Worm (Caenorhabditis elegans) whole organism, young adult: ENCODE data around the gene srab-24.

Experiments
- B0019.2 ChIP-seq: fragments of 200-800 bp; sonication (Bioruptor generic); conservative IDR thresholded peaks from 2 replicates; pipeline ENCODE4 v1.3.6; 2022; ENCODE audit warnings: missing genetic modification reagents, missing genetic modification characterization, missing compliant biosample characterization
- B0261.1 ChIP-seq: sonication (generic microtip); optimal IDR thresholded peaks from 2 replicates; lab custom pipeline; 2016; ENCODE audit warnings: mild to moderate bottlenecking, missing genetic modification characterization, moderate library complexity, missing compliant biosample characterization
- B0336.3 ChIP-seq: fragments of 200-800 bp; sonication (Bioruptor generic); IDR thresholded peaks from 2 replicates; pipeline ENCODE4 v1.3.6; 2022; ENCODE audit warnings: missing genetic modification characterization, missing compliant biosample characterization
- F10E7.11 ChIP-seq: sonication (generic microtip); optimal IDR thresholded peaks from 2 replicates; lab custom pipeline; 2017; ENCODE audit warnings: mild to moderate bottlenecking, missing genetic modification characterization, moderate library complexity, missing compliant biosample characterization
- F23B12.7 ChIP-seq: sonication (generic microtip); optimal IDR thresholded peaks from 2 replicates; lab custom pipeline; 2017; ENCODE audit warnings: missing genetic modification characterization, mild to moderate bottlenecking, missing compliant biosample characterization, antibody characterized with exemption, moderate library complexity; ENCODE audit not compliant: insufficient read depth
- F55B11.4 ChIP-seq: sonication (generic microtip); optimal IDR thresholded peaks from 2 replicates; lab custom pipeline; 2016; ENCODE audit warnings: missing compliant biosample characterization, missing genetic modification characterization, borderline replicate concordance; ENCODE audit not compliant: insufficient read depth
- F57A8.1 ChIP-seq: fragments of 200-800 bp; sonication (Bioruptor generic); optimal IDR thresholded peaks from 2 replicates; lab custom pipeline; 2018; ENCODE audit warnings: mild to moderate bottlenecking, missing genetic modification characterization, moderate library complexity, missing compliant biosample characterization
- Y53G8AR.9 ChIP-seq: fragments of 200-800 bp; sonication (Bioruptor generic); conservative IDR thresholded peaks from 2 replicates; pipeline ENCODE4 v1.3.6; 2022; ENCODE audit warnings: missing genetic modification reagents, missing genetic modification characterization, missing compliant biosample characterization
- Y56A3A.18 ChIP-seq: fragments of 200-800 bp; sonication (Bioruptor generic); IDR thresholded peaks from 2 replicates; pipeline ENCODE4 v1.3.6; 2022; ENCODE audit warnings: missing genetic modification reagents, missing genetic modification characterization, missing compliant biosample characterization
- attf-3 ChIP-seq: fragments of 200-800 bp; sonication (Bioruptor generic); conservative IDR thresholded peaks from 2 replicates; pipeline ENCODE4 v1.3.6; 2022; ENCODE audit warnings: missing genetic modification reagents, missing genetic modification characterization, missing compliant biosample characterization
- attf-5 ChIP-seq: fragments of 200-800 bp; sonication (Bioruptor generic); optimal IDR thresholded peaks from 2 replicates; lab custom pipeline; 2018; ENCODE audit warnings: mild to moderate bottlenecking, missing genetic modification characterization, missing compliant biosample characterization
- ceh-27 ChIP-seq: fragments of 200-800 bp; sonication (Bioruptor generic); optimal IDR thresholded peaks from 2 replicates; lab custom pipeline; 2018; ENCODE audit warnings: mild to moderate bottlenecking, missing genetic modification characterization, moderate library complexity, missing compliant biosample characterization
- ceh-58 ChIP-seq: fragments of 200-800 bp; sonication (Bioruptor generic); IDR thresholded peaks from 2 replicates; pipeline ENCODE4 v1.3.6; 2022; ENCODE audit warnings: missing genetic modification characterization, missing compliant biosample characterization
- ceh-91 ChIP-seq: fragments of 200-800 bp; sonication (Bioruptor generic); IDR thresholded peaks from 2 replicates; pipeline ENCODE4 v1.3.6; 2022; ENCODE audit warnings: missing genetic modification reagents, missing genetic modification characterization, missing compliant biosample characterization
- die-1 ChIP-seq: sonication (generic microtip); optimal IDR thresholded peaks from 2 replicates; lab custom pipeline; 2016; ENCODE audit warnings: missing genotype, mild to moderate bottlenecking, missing genetic modification characterization, missing compliant biosample characterization
- efl-1 ChIP-seq: fragments of 150-350 bp; optimal IDR thresholded peaks from 2 replicates; lab custom pipeline; 2014; ENCODE audit warnings: missing biosample characterization, missing genetic modification reagents, missing genetic modification characterization
- egl-18 ChIP-seq: fragments of 200-800 bp; sonication (Bioruptor generic); IDR thresholded peaks from 2 replicates; pipeline ENCODE4 v1.3.6; 2022; ENCODE audit warnings: missing genetic modification reagents, missing genetic modification characterization, missing compliant biosample characterization
- fkh-3 ChIP-seq: sonication (generic microtip); optimal IDR thresholded peaks from 2 replicates; lab custom pipeline; 2016; ENCODE audit warnings: mild to moderate bottlenecking, missing genetic modification characterization, missing compliant biosample characterization
- him-1 ChIP-seq: sonication (generic microtip); optimal IDR thresholded peaks from 2 replicates; lab custom pipeline; 2016; ENCODE audit warnings: missing genotype, missing genetic modification reagents, missing genetic modification characterization, missing compliant biosample characterization
- hlh-12 ChIP-seq: sonication (generic microtip); optimal IDR thresholded peaks from 2 replicates; lab custom pipeline; 2016; ENCODE audit warnings: missing genetic modification characterization, missing compliant biosample characterization
- hmg-20 ChIP-seq: fragments of 200-800 bp; sonication (Bioruptor generic); IDR thresholded peaks from 2 replicates; pipeline ENCODE4 v1.3.6; 2022; ENCODE audit warnings: missing genetic modification reagents, missing genetic modification characterization, missing compliant biosample characterization
- lag-1 ChIP-seq: fragments of 200-800 bp; sonication (Bioruptor generic); IDR thresholded peaks from 2 replicates; pipeline ENCODE4 v1.3.6; 2022; ENCODE audit warnings: missing genetic modification reagents, missing genetic modification characterization, missing compliant biosample characterization
- let-526 ChIP-seq: fragments of 200-800 bp; sonication (Bioruptor generic); IDR thresholded peaks from 2 replicates; pipeline ENCODE4 v1.3.6; 2022; ENCODE audit warnings: missing genetic modification reagents, missing genetic modification characterization, missing compliant biosample characterization
- let-607 ChIP-seq, 2 experiments: fragments of 200-800 bp in 1 of 2; sonication (Bioruptor generic) in 1 of 2; sonication (generic microtip) in 1 of 2; optimal IDR thresholded peaks; 2 replicates each; lab custom pipeline; 2016 to 2018; ENCODE audit warnings: mild to moderate bottlenecking in 2 of 2, missing compliant biosample characterization in 2 of 2, missing genetic modification characterization in 2 of 2, moderate library complexity in 2 of 2, missing genotype in 1 of 2
- lin-35 ChIP-seq, 3 experiments: fragments of 150-350 bp in 2 of 3; sonication (generic microtip) in 1 of 3; optimal IDR thresholded peaks; 2 replicates each; lab custom pipeline; 2014 to 2018; ENCODE audit warnings: missing biosample characterization in 3 of 3, missing genetic modification characterization in 3 of 3, missing genetic modification reagents in 3 of 3
- madf-10 ChIP-seq: sonication (generic microtip); optimal IDR thresholded peaks from 2 replicates; lab custom pipeline; 2016; ENCODE audit warnings: mild to moderate bottlenecking, missing genetic modification characterization, missing compliant biosample characterization
- madf-3 ChIP-seq: fragments of 200-800 bp; sonication (Bioruptor generic); IDR thresholded peaks from 2 replicates; pipeline ENCODE4 v1.3.6; 2022; ENCODE audit warnings: missing genetic modification reagents, missing genetic modification characterization, missing compliant biosample characterization
- madf-8 ChIP-seq: fragments of 200-800 bp; sonication (Bioruptor generic); conservative IDR thresholded peaks from 2 replicates; pipeline ENCODE4 v1.3.6; 2022; ENCODE audit warnings: missing genetic modification reagents, missing genetic modification characterization, missing compliant biosample characterization
- mxl-1 ChIP-seq: sonication (generic microtip); optimal IDR thresholded peaks from 2 replicates; lab custom pipeline; 2016; ENCODE audit warnings: missing genetic modification characterization, missing compliant biosample characterization
- nfya-2 ChIP-seq: fragments of 200-800 bp; sonication (Bioruptor generic); IDR thresholded peaks from 2 replicates; pipeline ENCODE4 v1.3.6; 2022; ENCODE audit warnings: missing genetic modification reagents, missing genetic modification characterization, missing compliant biosample characterization
- nhr-27 ChIP-seq: fragments of 200-800 bp; sonication (Bioruptor generic); optimal IDR thresholded peaks from 2 replicates; lab custom pipeline; 2018; ENCODE audit warnings: mild to moderate bottlenecking, missing genetic modification characterization, moderate library complexity, missing compliant biosample characterization
- rpc-1 ChIP-seq, 2 experiments: fragments of 150-350 bp in 1 of 2; sonication (generic microtip) in 1 of 2; optimal IDR thresholded peaks; 2 replicates each; lab custom pipeline; 2014 to 2018; ENCODE audit warnings: missing biosample characterization in 1 of 2, missing genetic modification characterization in 1 of 2, missing genetic modification reagents in 1 of 2, missing genotype in 1 of 2
- snpc-1.1 ChIP-seq: sonication (generic microtip); optimal IDR thresholded peaks from 2 replicates; lab custom pipeline; 2017; ENCODE audit warnings: missing genetic modification characterization, mild to moderate bottlenecking, missing compliant biosample characterization, antibody characterized with exemption, moderate library complexity, missing genotype, missing genetic modification reagents; ENCODE audit not compliant: insufficient read depth
- snpc-3.4 ChIP-seq: sonication (generic microtip); optimal IDR thresholded peaks from 2 replicates; lab custom pipeline; 2017; ENCODE audit warnings: missing genetic modification characterization, mild to moderate bottlenecking, missing compliant biosample characterization, antibody characterized with exemption, moderate library complexity, missing genotype, missing genetic modification reagents
- snpc-4 ChIP-seq, 5 experiments: fragments of 150-350 bp in 1 of 5; sonication (generic microtip) in 4 of 5; optimal IDR thresholded peaks; 2 replicates each; lab custom pipeline; 2014 to 2018; ENCODE audit warnings: missing genetic modification characterization in 5 of 5, missing biosample characterization in 3 of 5, antibody characterized with exemption in 2 of 5, mild to moderate bottlenecking in 2 of 5, missing compliant biosample characterization in 2 of 5, missing genotype in 2 of 5, moderate library complexity in 2 of 5, missing genetic modification reagents in 1 of 5
- tlf-1 ChIP-seq: fragments of 200-800 bp; sonication (Bioruptor generic); optimal IDR thresholded peaks from 2 replicates; lab custom pipeline; 2018; ENCODE audit warnings: mild to moderate bottlenecking, missing genetic modification characterization, missing compliant biosample characterization
- zim-3 ChIP-seq: sonication (generic microtip); optimal IDR thresholded peaks from 2 replicates; lab custom pipeline; 2017; ENCODE audit warnings: mild to moderate bottlenecking, missing genetic modification characterization, moderate library complexity, missing compliant biosample characterization
- ztf-22 ChIP-seq: fragments of 200-800 bp; sonication (Bioruptor generic); optimal IDR thresholded peaks from 2 replicates; lab custom pipeline; 2018; ENCODE audit warnings: mild to moderate bottlenecking, missing genetic modification characterization, moderate library complexity, missing compliant biosample characterization
- ztf-25 ChIP-seq: fragments of 200-800 bp; sonication (Bioruptor generic); IDR thresholded peaks from 2 replicates; pipeline ENCODE4 v1.3.6; 2022; ENCODE audit warnings: missing genetic modification reagents, missing genetic modification characterization, missing compliant biosample characterization
- ztf-6 ChIP-seq: fragments of 200-800 bp; sonication (Bioruptor generic); IDR thresholded peaks from 2 replicates; pipeline ENCODE4 v1.3.6; 2022; ENCODE audit warnings: missing genetic modification reagents, missing genetic modification characterization, missing compliant biosample characterization

The srab-24 gene

DNA sequence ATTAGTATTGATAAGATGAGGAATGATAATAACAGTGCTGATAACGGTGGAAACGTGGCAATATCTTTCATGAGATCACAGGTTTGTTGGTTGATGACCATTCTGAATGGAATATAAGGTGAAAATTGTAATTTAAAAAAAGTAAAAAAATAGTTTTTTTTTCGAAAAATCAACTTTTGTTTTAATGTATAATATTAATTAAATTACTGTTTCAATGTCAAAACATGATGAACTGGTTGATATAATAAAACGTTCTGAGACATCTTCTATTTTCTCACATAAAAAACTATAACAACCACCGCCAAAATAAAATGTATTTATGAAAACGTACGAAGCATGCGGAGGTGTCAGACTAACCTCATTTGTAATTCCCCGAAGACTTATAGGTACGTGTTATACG is at the start of gene srab-24:
TSS of gene srab-24 (minus strand) at position 101 of the 400 bp plus-strand sequence.
- TF ChIP-seq madf-8: no peak
- no peak for TF ChIP-seq egl-18 (GFP tag; lab: Robert Waterston, UW)
- TF ChIP-seq Y56A3A.18 (GFP tag; lab: Robert Waterston, UW): no peak
- no peak for TF ChIP-seq B0019.2 (GFP tag; lab: Robert Waterston, UW)
- TF ChIP-seq F23B12.7: no peak
- TF ChIP-seq attf-3 (GFP tag; lab: Robert Waterston, UW): no peak
- TF ChIP-seq hmg-20: no peak
- no peak for TF ChIP-seq B0336.3
- no peak for TF ChIP-seq ceh-58 (GFP tag; lab: Robert Waterston, UW)
- no peak for TF ChIP-seq mxl-1 (tag; lab: Kevin White, UChicago)
- TF ChIP-seq lin-35 (GFP tag; optimal IDR thresholded peaks at IDR 0.05; lab: Kevin White, UChicago): no peak
- TF ChIP-seq lag-1: no peak
- no peak for TF ChIP-seq snpc-3.4 (tag; lab: Kevin White, UChicago)
- no peak for TF ChIP-seq nhr-27
- TF ChIP-seq, all 124 proteins: peak for 0

DNA sequence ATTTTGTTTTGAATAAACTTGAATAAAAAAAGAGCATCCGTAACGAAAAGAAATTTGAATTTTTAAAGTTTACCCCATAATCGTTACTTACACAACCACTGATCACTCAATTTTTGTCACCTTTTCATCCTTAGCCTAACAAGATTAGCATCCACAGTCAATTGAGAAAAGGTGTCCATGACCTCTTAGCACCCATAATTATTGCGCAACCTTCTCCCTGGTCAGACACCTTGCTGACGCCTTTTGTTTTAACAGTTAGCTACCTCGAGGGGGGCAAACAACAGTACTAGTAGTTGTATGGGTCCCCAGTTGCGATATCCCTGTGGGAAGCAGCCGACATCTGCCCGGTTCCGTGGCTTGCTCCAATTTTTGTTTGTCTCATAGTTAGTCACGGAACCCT is 47.0 kb upstream of the srab-24 start:
- no peak for TF ChIP-seq madf-3 (GFP tag; lab: Robert Waterston, UW)
- TF ChIP-seq Y53G8AR.9: no peak
- no peak for TF ChIP-seq let-526 (GFP tag; lab: Robert Waterston, UW)
- no peak for TF ChIP-seq rpc-1 (optimal IDR thresholded peaks at IDR 0.05; lab: Kevin White, UChicago)
- TF ChIP-seq rpc-1 (tag; optimal IDR thresholded peaks at IDR 0.05; lab: Kevin White, UChicago): no peak
- TF ChIP-seq attf-5 (GFP tag; lab: Kevin White, UChicago): no peak
- no peak for TF ChIP-seq him-1 (tag; lab: Kevin White, UChicago)
- no peak for TF ChIP-seq F55B11.4 (tag; lab: Kevin White, UChicago)
- TF ChIP-seq attf-3 (GFP tag; lab: Robert Waterston, UW): no peak
- TF ChIP-seq ztf-22 (GFP tag; lab: Kevin White, UChicago): no peak
- no peak for TF ChIP-seq B0261.1 (tag; lab: Kevin White, UChicago)
- no peak for TF ChIP-seq B0019.2 (GFP tag; lab: Robert Waterston, UW)
- TF ChIP-seq ceh-27 (GFP tag; lab: Kevin White, UChicago): no peak
- no peak for TF ChIP-seq tlf-1 (GFP tag; lab: Kevin White, UChicago)
- TF ChIP-seq nfya-2: no peak
- no peak for TF ChIP-seq ceh-91 (GFP tag; lab: Robert Waterston, UW)
- TF ChIP-seq, all 124 proteins: peak for 0

DNA sequence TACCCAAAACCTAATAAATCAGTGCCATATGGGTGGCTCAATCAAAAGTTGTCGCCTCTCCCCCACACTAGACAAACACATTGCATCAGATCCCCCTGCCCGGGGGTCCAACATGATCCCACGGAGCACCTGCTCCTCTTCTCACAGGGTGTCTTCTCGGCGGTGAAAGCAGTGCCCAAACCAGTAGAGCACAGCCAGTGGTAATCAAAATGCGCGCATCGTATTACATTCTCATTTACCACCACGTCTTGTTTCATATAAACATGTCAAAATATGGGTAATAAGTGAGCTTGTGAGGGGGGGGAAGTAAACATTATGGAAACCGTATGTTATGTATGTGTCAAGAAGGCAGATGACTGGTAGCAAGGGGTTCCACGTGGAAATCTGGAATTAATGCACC is 45.2 kb upstream of the srab-24 start:
- TF ChIP-seq lin-35 (GFP tag; optimal IDR thresholded peaks at IDR 0.05; lab: Kevin White, UChicago): no peak
- TF ChIP-seq let-607 (tag; optimal IDR thresholded peaks at IDR 0.05; lab: Kevin White, UChicago): no peak
- TF ChIP-seq madf-10 (tag; lab: Kevin White, UChicago): no peak
- TF ChIP-seq zim-3 (tag; lab: Kevin White, UChicago): no peak
- TF ChIP-seq snpc-1.1 (tag; lab: Kevin White, UChicago): no peak
- TF ChIP-seq ztf-25 (GFP tag; lab: Robert Waterston, UW): no peak
- no peak for TF ChIP-seq efl-1 (GFP tag; lab: Kevin White, UChicago)
- no peak for TF ChIP-seq ceh-27 (GFP tag; lab: Kevin White, UChicago)
- TF ChIP-seq hlh-12 (tag; lab: Kevin White, UChicago): no peak
- no peak for TF ChIP-seq ztf-6 (GFP tag; lab: Robert Waterston, UW)
- TF ChIP-seq snpc-3.4 (tag; lab: Kevin White, UChicago): no peak
- no peak for TF ChIP-seq F10E7.11
- TF ChIP-seq tlf-1 (GFP tag; lab: Kevin White, UChicago): no peak
- TF ChIP-seq attf-5 (GFP tag; lab: Kevin White, UChicago): no peak
- no peak for TF ChIP-seq die-1 (tag; lab: Kevin White, UChicago)
- no peak for TF ChIP-seq F57A8.1
- TF ChIP-seq snpc-4 (GFP tag; optimal IDR thresholded peaks at IDR 0.05; lab: Kevin White, UChicago): no peak
- no peak for TF ChIP-seq snpc-4 (tag; optimal IDR thresholded peaks at IDR 0.05; lab: Kevin White, UChicago)
- TF ChIP-seq fkh-3: no peak
